Worm (Caenorhabditis elegans) whole organism, young adult: Measurements from ENCODE around the gene cogc-4.

Source experiments
- aptf-2 ChIP-seq: fragments of 200-800 bp; sonication (Bioruptor generic); conservative IDR thresholded peaks from 2 replicates; pipeline ENCODE4 v1.3.6; 2022; ENCODE audit warnings: missing genetic modification reagents, missing genetic modification characterization, missing compliant biosample characterization
- attf-3 ChIP-seq: fragments of 200-800 bp; sonication (Bioruptor generic); conservative IDR thresholded peaks from 2 replicates; pipeline ENCODE4 v1.3.6; 2022; ENCODE audit warnings: missing genetic modification reagents, missing genetic modification characterization, missing compliant biosample characterization
- chd-7 ChIP-seq: sonication (generic microtip); optimal IDR thresholded peaks from 2 replicates; lab custom pipeline; 2016; ENCODE audit warnings: mild to moderate bottlenecking, missing genetic modification characterization, moderate library complexity, missing compliant biosample characterization
- lin-54 ChIP-seq: fragments of 200-800 bp; sonication (Bioruptor generic); optimal IDR thresholded peaks from 2 replicates; lab custom pipeline; 2018; ENCODE audit warnings: mild to moderate bottlenecking, missing genetic modification characterization, missing compliant biosample characterization
- repo-1 ChIP-seq: sonication (generic microtip); optimal IDR thresholded peaks from 2 replicates; lab custom pipeline; 2017; ENCODE audit warnings: mild to moderate bottlenecking, missing genetic modification characterization, missing compliant biosample characterization

DNA sequence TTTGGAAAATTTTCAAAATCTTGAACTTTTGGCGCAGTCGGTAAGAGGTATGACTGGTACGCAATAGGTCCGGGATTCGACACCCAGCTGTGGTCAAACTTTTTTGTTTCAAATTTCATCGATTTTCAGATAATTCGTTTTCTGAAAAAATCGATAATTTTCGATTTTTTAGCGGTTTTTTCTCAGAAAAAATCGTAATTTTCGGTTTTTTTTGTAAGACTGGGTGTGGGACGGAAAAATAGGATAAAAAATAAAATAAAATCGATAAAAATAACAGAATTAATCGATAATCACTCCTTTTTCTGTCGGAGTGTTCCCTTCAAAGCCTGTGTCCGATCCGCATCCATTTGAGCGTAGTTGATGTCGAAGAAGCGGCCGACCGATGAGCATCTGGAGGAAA, 34.5 kb upstream of the cogc-4 start:
- TF ChIP-seq repo-1 (tag; lab: Kevin White, UChicago), result no peak
- TF ChIP-seq attf-3 (GFP tag; lab: Robert Waterston, UW), result no peak
- TF ChIP-seq chd-7 (tag; lab: Kevin White, UChicago), result no peak
- TF ChIP-seq lin-54 (GFP tag; lab: Kevin White, UChicago), result no peak
- no peak for TF ChIP-seq aptf-2
